Worm (Caenorhabditis elegans) whole organism, L4 larva: Measurements from ENCODE around the gene lars-1.

ENCODE experiments used
- F37D6.2 ChIP-seq: sonication (generic microtip); optimal IDR thresholded peaks from 2 replicates; lab custom pipeline; 2016; ENCODE audit warnings: mild to moderate bottlenecking, missing genetic modification characterization, missing compliant biosample characterization
- F49E8.2 ChIP-seq: sonication (generic microtip); optimal IDR thresholded peaks from 2 replicates; lab custom pipeline; 2016; ENCODE audit warnings: missing compliant biosample characterization, mild to moderate bottlenecking, missing genetic modification characterization, borderline replicate concordance
- R02D3.7 ChIP-seq: fragments of 150-350 bp; sonication (generic microtip); optimal IDR thresholded peaks from 3 replicates; lab custom pipeline; 2014; ENCODE audit warnings: missing biosample characterization, missing genetic modification characterization
- T26A8.4 ChIP-seq: fragments of 200-800 bp; sonication (Bioruptor generic); IDR thresholded peaks from 2 replicates; pipeline ENCODE4 v1.3.6; 2022; ENCODE audit warnings: missing genetic modification characterization, missing compliant biosample characterization
- Y5F2A.4 ChIP-seq: fragments of 200-800 bp; sonication (Bioruptor generic); optimal IDR thresholded peaks from 2 replicates; lab custom pipeline; 2018; ENCODE audit warnings: mild to moderate bottlenecking, missing genetic modification characterization, missing compliant biosample characterization
- aha-1 ChIP-seq: fragments of 150-350 bp; peaks from one replicate; lab custom pipeline; 2014; ENCODE audit warnings: missing biosample characterization, missing genetic modification characterization
- aly-2 ChIP-seq: sonication (generic microtip); optimal IDR thresholded peaks from 2 replicates; lab custom pipeline; 2018; ENCODE audit warnings: missing biosample characterization, missing genetic modification characterization
- arid-1 ChIP-seq: fragments of 200-800 bp; sonication (Bioruptor generic); conservative IDR thresholded peaks from 2 replicates; pipeline ENCODE4 v1.3.6; 2022; ENCODE audit warnings: missing genetic modification reagents, missing genetic modification characterization, missing compliant biosample characterization
- attf-4 ChIP-seq: sonication (generic microtip); optimal IDR thresholded peaks from 3 replicates; lab custom pipeline; 2017; ENCODE audit warnings: missing biosample characterization, missing genetic modification characterization
- daf-12 ChIP-seq: fragments of 150-350 bp; optimal IDR thresholded peaks from 2 replicates; lab custom pipeline; 2014; ENCODE audit warnings: missing biosample characterization, missing genetic modification reagents, missing genetic modification characterization
- daf-16 ChIP-seq, 3 experiments: sonication (generic microtip); optimal IDR thresholded peaks; 2 replicates each; lab custom pipeline; 2016 to 2017; ENCODE audit warnings: missing genetic modification characterization in 3 of 3, missing genetic modification reagents in 3 of 3, mild to moderate bottlenecking in 2 of 3, missing compliant biosample characterization in 2 of 3, missing biosample characterization in 1 of 3, moderate library complexity in 1 of 3
- daf-19 ChIP-seq: fragments of 200-800 bp; sonication (Bioruptor generic); conservative IDR thresholded peaks from 2 replicates; pipeline ENCODE4 v1.3.6; 2022; ENCODE audit warnings: missing genetic modification characterization, missing compliant biosample characterization
- dmd-6 ChIP-seq: fragments of 200-800 bp; sonication (Bioruptor generic); IDR thresholded peaks from 2 replicates; pipeline ENCODE4 v1.3.6; 2022; ENCODE audit warnings: missing genetic modification reagents, missing genetic modification characterization, missing compliant biosample characterization
- dmd-8 ChIP-seq: fragments of 200-800 bp; sonication (Bioruptor generic); IDR thresholded peaks from 2 replicates; pipeline ENCODE4 v1.3.6; 2022; ENCODE audit warnings: missing genetic modification characterization, missing compliant biosample characterization
- dpl-1 ChIP-seq: fragments of 150-350 bp; optimal IDR thresholded peaks from 2 replicates; lab custom pipeline; 2014; ENCODE audit warnings: missing biosample characterization, missing genetic modification reagents, missing genetic modification characterization
- duxl-1 ChIP-seq: sonication (generic microtip); optimal IDR thresholded peaks from 2 replicates; lab custom pipeline; 2016; ENCODE audit warnings: mild to moderate bottlenecking, missing genetic modification characterization, moderate library complexity, missing compliant biosample characterization; ENCODE audit not compliant: poor library complexity
- dve-1 ChIP-seq: sonication (generic microtip); optimal IDR thresholded peaks from 2 replicates; lab custom pipeline; 2017; ENCODE audit warnings: antibody characterized with exemption, mild to moderate bottlenecking, missing genetic modification characterization, missing compliant biosample characterization; ENCODE audit not compliant: insufficient read depth
- egl-27 ChIP-seq: sonication (generic microtip); optimal IDR thresholded peaks from 3 replicates; lab custom pipeline; 2017; ENCODE audit warnings: missing biosample characterization, missing genetic modification reagents, missing genetic modification characterization
- egl-43 ChIP-seq: fragments of 200-800 bp; sonication (Bioruptor generic); IDR thresholded peaks from 2 replicates; pipeline ENCODE4 v1.3.6; 2022; ENCODE audit warnings: missing genetic modification reagents, missing genetic modification characterization, missing compliant biosample characterization
- fkh-10 ChIP-seq: fragments of 150-350 bp; optimal IDR thresholded peaks from 2 replicates; lab custom pipeline; 2014; ENCODE audit warnings: missing biosample characterization, missing genetic modification reagents, missing genetic modification characterization
- hlh-11 ChIP-seq: fragments of 200-800 bp; sonication (Bioruptor generic); optimal IDR thresholded peaks from 2 replicates; lab custom pipeline; 2018; ENCODE audit warnings: mild to moderate bottlenecking, missing genetic modification characterization, missing compliant biosample characterization
- hmg-1.1 ChIP-seq: fragments of 200-800 bp; sonication (Bioruptor generic); IDR thresholded peaks from 2 replicates; pipeline ENCODE4 v1.3.6; 2022; ENCODE audit warnings: missing genetic modification reagents, missing genetic modification characterization, missing compliant biosample characterization
- lim-7 ChIP-seq: fragments of 200-800 bp; sonication (Bioruptor generic); IDR thresholded peaks from 2 replicates; pipeline ENCODE4 v1.3.6; 2022; ENCODE audit warnings: missing genetic modification characterization, missing compliant biosample characterization
- lir-3 ChIP-seq: sonication (generic microtip); optimal IDR thresholded peaks from 2 replicates; lab custom pipeline; 2016; ENCODE audit warnings: mild to moderate bottlenecking, missing genetic modification characterization, missing compliant biosample characterization
- madf-9 ChIP-seq: fragments of 200-800 bp; sonication (Bioruptor generic); conservative IDR thresholded peaks from 2 replicates; pipeline ENCODE4 v1.3.6; 2022; ENCODE audit warnings: missing genetic modification reagents, missing genetic modification characterization, missing compliant biosample characterization
- mep-1 ChIP-seq: fragments of 150-350 bp; sonication (generic microtip); optimal IDR thresholded peaks from 3 replicates; lab custom pipeline; 2014; ENCODE audit warnings: missing biosample characterization, missing genetic modification characterization
- mes-2 ChIP-seq: sonication (generic microtip); optimal IDR thresholded peaks from 2 replicates; lab custom pipeline; 2016; ENCODE audit warnings: missing genotype, mild to moderate bottlenecking, missing genetic modification characterization, missing compliant biosample characterization; ENCODE audit not compliant: poor library complexity, severe bottlenecking
- mxl-2 ChIP-seq: fragments of 200-800 bp; sonication (Bioruptor generic); conservative IDR thresholded peaks from 2 replicates; pipeline ENCODE4 v1.3.6; 2022; ENCODE audit warnings: missing genetic modification reagents, missing genetic modification characterization, missing compliant biosample characterization
- nhr-102 ChIP-seq: sonication (generic microtip); optimal IDR thresholded peaks from 2 replicates; lab custom pipeline; 2016; ENCODE audit warnings: mild to moderate bottlenecking, missing genetic modification characterization, moderate library complexity, missing compliant biosample characterization
- nhr-11 ChIP-seq: fragments of 150-350 bp; optimal IDR thresholded peaks from 2 replicates; lab custom pipeline; 2014; ENCODE audit warnings: missing biosample characterization, missing genetic modification characterization
- nhr-111 ChIP-seq: fragments of 200-800 bp; sonication (Bioruptor generic); optimal IDR thresholded peaks from 2 replicates; lab custom pipeline; 2018; ENCODE audit warnings: mild to moderate bottlenecking, missing genetic modification characterization, missing compliant biosample characterization
- nhr-41 ChIP-seq: fragments of 200-800 bp; sonication (Bioruptor generic); IDR thresholded peaks from 2 replicates; pipeline ENCODE4 v1.3.6; 2022; ENCODE audit warnings: missing genetic modification reagents, missing genetic modification characterization, missing compliant biosample characterization
- nhr-6 ChIP-seq: fragments of 150-350 bp; optimal IDR thresholded peaks from 2 replicates; lab custom pipeline; 2014; ENCODE audit warnings: missing biosample characterization, missing genetic modification characterization
- pha-4 ChIP-seq, 2 experiments: fragments of 150-350 bp in 1 of 2; fragments of 200-800 bp in 1 of 2; sonication (Bioruptor generic) in 1 of 2; IDR thresholded peaks in 1 of 2; optimal IDR thresholded peaks in 1 of 2; 2 replicates each; pipeline versions ENCODE4 v1.3.6 to Lab custom; 2014 to 2022; ENCODE audit warnings: missing genetic modification characterization in 2 of 2, missing genetic modification reagents in 2 of 2, missing biosample characterization in 1 of 2, missing compliant biosample characterization in 1 of 2
- pqm-1 ChIP-seq: sonication (generic microtip); optimal IDR thresholded peaks from 2 replicates; lab custom pipeline; 2017; ENCODE audit warnings: missing biosample characterization, missing genetic modification characterization
- rbr-2 ChIP-seq: sonication (generic microtip); optimal IDR thresholded peaks from 2 replicates; lab custom pipeline; 2016; ENCODE audit warnings: missing genotype, missing genetic modification characterization, missing compliant biosample characterization
- set-16 ChIP-seq: fragments of 200-800 bp; sonication (Bioruptor generic); IDR thresholded peaks from 2 replicates; pipeline ENCODE4 v1.3.6; 2022; ENCODE audit warnings: missing genetic modification reagents, missing genetic modification characterization, missing compliant biosample characterization
- snpc-1.2 ChIP-seq: fragments of 200-800 bp; sonication (Bioruptor generic); IDR thresholded peaks from 2 replicates; pipeline ENCODE4 v1.3.6; 2022; ENCODE audit warnings: missing genetic modification reagents, missing genetic modification characterization, missing compliant biosample characterization
- snpc-4 ChIP-seq: fragments of 150-350 bp; optimal IDR thresholded peaks from 2 replicates; lab custom pipeline; 2014; ENCODE audit warnings: missing biosample characterization, missing genetic modification characterization
- spr-3 ChIP-seq: fragments of 200-800 bp; sonication (Bioruptor generic); optimal IDR thresholded peaks from 2 replicates; lab custom pipeline; 2018; ENCODE audit warnings: mild to moderate bottlenecking, missing genetic modification characterization, missing compliant biosample characterization
- tra-1 ChIP-seq: fragments of 200-800 bp; sonication (Bioruptor generic); IDR thresholded peaks from 2 replicates; pipeline ENCODE4 v1.3.6; 2022; ENCODE audit warnings: missing genetic modification reagents, missing genetic modification characterization, missing compliant biosample characterization
- unc-130 ChIP-seq: sonication (generic microtip); optimal IDR thresholded peaks from 2 replicates; lab custom pipeline; 2016; ENCODE audit warnings: missing genetic modification reagents, missing genetic modification characterization, missing compliant biosample characterization
- unc-39 ChIP-seq: sonication (generic microtip); optimal IDR thresholded peaks from 2 replicates; lab custom pipeline; 2017; ENCODE audit warnings: missing biosample characterization, missing genetic modification characterization
- vab-7 ChIP-seq: fragments of 200-800 bp; sonication (Bioruptor generic); IDR thresholded peaks from 2 replicates; pipeline ENCODE4 v1.3.6; 2022; ENCODE audit warnings: missing genetic modification reagents, missing genetic modification characterization, missing compliant biosample characterization
- zfp-2 ChIP-seq: sonication (generic microtip); optimal IDR thresholded peaks from 2 replicates; lab custom pipeline; 2016; ENCODE audit warnings: mild to moderate bottlenecking, missing genetic modification characterization, missing compliant biosample characterization
- zfp-3 ChIP-seq: fragments of 200-800 bp; sonication (Bioruptor generic); conservative IDR thresholded peaks from 2 replicates; pipeline ENCODE4 v1.3.6; 2022; ENCODE audit warnings: missing genetic modification reagents, missing genetic modification characterization, missing compliant biosample characterization
- zip-2 ChIP-seq: fragments of 150-350 bp; optimal IDR thresholded peaks from 2 replicates; lab custom pipeline; 2014; ENCODE audit warnings: missing biosample characterization, missing genetic modification characterization
- ztf-11 ChIP-seq: fragments of 150-350 bp; optimal IDR thresholded peaks from 2 replicates; lab custom pipeline; 2014; ENCODE audit warnings: missing biosample characterization, missing genetic modification characterization
- ztf-7 ChIP-seq: fragments of 150-350 bp; optimal IDR thresholded peaks from 2 replicates; lab custom pipeline; 2014; ENCODE audit warnings: missing biosample characterization, missing genetic modification characterization

The lars-1 gene

ce11 chrIII:4172210-4172609, 14.4 kb downstream of the lars-1 start (continued):
- TF ChIP-seq arid-1 (GFP tag; lab: Robert Waterston, UW) (peak; percentile 45; the same call in 1 of the 2 replicates), spr-3 (GFP tag; lab: Kevin White, UChicago) (no peak), duxl-1 (no peak), pha-4 (GFP tag; IDR thresholded peaks at IDR 0.05; lab: Robert Waterston, UW) (0 out of 2 replicates have a peak, but pooled peaks have one; percentile 56), pha-4 (tag; optimal IDR thresholded peaks at IDR 0.05; lab: Kevin White, UChicago) (no peak), daf-19 (GFP tag; lab: Robert Waterston, UW) (no peak), lim-7 (0 out of 2 replicates have a peak, but pooled peaks have one; percentile 6), mes-2 (tag; lab: Kevin White, UChicago) (no peak), mxl-2 (GFP tag; lab: Robert Waterston, UW) (no peak), set-16 (GFP tag; lab: Robert Waterston, UW) (no peak), egl-27 (tag; lab: Kevin White, UChicago) (no peak), tra-1 (no peak), R02D3.7 (tag; lab: Kevin White, UChicago) (no peak), T26A8.4 (GFP tag; lab: Robert Waterston, UW) (no peak), snpc-1.2 (GFP tag; lab: Robert Waterston, UW) (peak; percentile 66; the same call in 1 of the 2 replicates), hlh-11 (tag; lab: Kevin White, UChicago) (no peak), madf-9 (GFP tag; lab: Robert Waterston, UW) (no peak), lir-3 (no peak), nhr-11 (tag; lab: Kevin White, UChicago) (no peak), aly-2 (tag; lab: Kevin White, UChicago) (peak; percentile 84), F49E8.2 (tag; lab: Kevin White, UChicago) (peak; percentile 83), dmd-6 (no peak), dpl-1 (GFP tag; lab: Kevin White, UChicago) (no peak), rbr-2 (tag; lab: Kevin White, UChicago) (no peak), fkh-10 (no peak), zfp-3 (GFP tag; lab: Robert Waterston, UW) (no peak), unc-130 (GFP tag; lab: Kevin White, UChicago) (peak; percentile 45), daf-16 (GFP tag; optimal IDR thresholded peaks at IDR 0.05; lab: Kevin White, UChicago) (peak in 1 of 2 experiments; percentile 36), daf-16 (tag; optimal IDR thresholded peaks at IDR 0.05; lab: Kevin White, UChicago) (no peak), dmd-8 (GFP tag; lab: Robert Waterston, UW) (no peak), snpc-4 (tag; lab: Kevin White, UChicago) (no peak)

- no peak for TF ChIP-seq egl-43 (GFP tag; lab: Robert Waterston, UW)
- TF ChIP-seq F37D6.2 (tag; lab: Kevin White, UChicago), result peak; percentile 11
- peak; percentile 29 for TF ChIP-seq F49E8.2 (tag; lab: Kevin White, UChicago)
- peak; percentile 46; the same call in 1 of the 2 replicates for TF ChIP-seq snpc-1.2 (GFP tag; lab: Robert Waterston, UW)
- peak; percentile 71 for TF ChIP-seq dpl-1 (GFP tag; lab: Kevin White, UChicago)
- no peak for TF ChIP-seq zfp-2 (tag; lab: Kevin White, UChicago)
- TF ChIP-seq nhr-111, result no peak
- no peak for TF ChIP-seq nhr-41 (GFP tag; lab: Robert Waterston, UW)
- TF ChIP-seq Y5F2A.4 (GFP tag; lab: Kevin White, UChicago), result peak; percentile 43
- peak; percentile 63 for TF ChIP-seq hmg-1.1
- no peak for TF ChIP-seq pqm-1 (tag; lab: Kevin White, UChicago)
- peak; percentile 82 for TF ChIP-seq duxl-1
- no peak for TF ChIP-seq spr-3 (GFP tag; lab: Kevin White, UChicago)
- TF ChIP-seq nhr-102 (tag; lab: Kevin White, UChicago), result peak; percentile 67
- peak; percentile 40; the same call in 1 of the 2 replicates for TF ChIP-seq vab-7 (GFP tag; lab: Robert Waterston, UW)
- peak; percentile 50 for TF ChIP-seq ztf-7
- no peak for TF ChIP-seq attf-4 (tag; lab: Kevin White, UChicago)
- TF ChIP-seq dve-1 (tag; lab: Kevin White, UChicago), result peak; percentile 29
- peak; percentile 45 for TF ChIP-seq aha-1 (tag; lab: Kevin White, UChicago)
- peak; percentile 58; the same call in 1 of the 2 replicates for TF ChIP-seq lim-7
- TF ChIP-seq unc-39, result no peak
- peak; percentile 66 for TF ChIP-seq mep-1 (tag; lab: Kevin White, UChicago)
- TF ChIP-seq daf-12, result no peak
- peak; percentile 23 for TF ChIP-seq zip-2 (tag; lab: Kevin White, UChicago)
- TF ChIP-seq ztf-11 (tag; lab: Kevin White, UChicago), result no peak
- TF ChIP-seq nhr-6 (tag; lab: Kevin White, UChicago), result peak; percentile 67
Observed at ce11 chrIII:4170903-4171377, 15.7 kb downstream of the lars-1 start, which contains the start of the genes rnf-121 and C16C10.4. rnf-121 (minus strand) TSS chrIII:4170953. C16C10.4 (plus strand) TSS chrIII:4171336.
